Fruit fly (Drosophila melanogaster): ENCODE results near the gene lark.
A peak's percentile ranks its signal among the peaks of the same experiment; 100 is the strongest.

lark gene

dm6 chr3L:7346951-7347350 lies 7.9 kb downstream of the lark start, which contains the start of gene CG14834:
CG14834 (minus strand) TSS chr3L:7347123.
- no peak for TF ChIP-seq gl (tag; optimal IDR thresholded peaks at IDR 0.05)
- no peak for TF ChIP-seq Snoo (tag; optimal IDR thresholded peaks at IDR 0.05)
- no peak for TF ChIP-seq CG13204 (GFP tag; optimal IDR thresholded peaks at IDR 0.05)
- TF ChIP-seq CG10348 (GFP tag; IDR thresholded peaks at IDR 0.05): no peak
- TF ChIP-seq CG34367 (tag; optimal IDR thresholded peaks at IDR 0.05): no peak
- TF ChIP-seq CG15710 (tag; optimal IDR thresholded peaks at IDR 0.05): no peak
- no peak for TF ChIP-seq rn (GFP tag; IDR thresholded peaks at IDR 0.05)
- no peak for TF ChIP-seq CG14655 (GFP tag; optimal IDR thresholded peaks at IDR 0.05)

- TF ChIP-seq CG15710 (tag; optimal IDR thresholded peaks at IDR 0.05): peak; percentile 11
- TF ChIP-seq gl (tag; optimal IDR thresholded peaks at IDR 0.05): peak; percentile 20
- TF ChIP-seq CG14655 (GFP tag; optimal IDR thresholded peaks at IDR 0.05): no peak
- TF ChIP-seq CG12605 (GFP tag; IDR thresholded peaks at IDR 0.05): peak; percentile 64
- TF ChIP-seq CG8301 (tag; optimal IDR thresholded peaks at IDR 0.05): no peak
- peak; percentile 61 for TF ChIP-seq CG13204 (GFP tag; optimal IDR thresholded peaks at IDR 0.05)
- peak; percentile 25; the same call in 1 of the 2 replicates for TF ChIP-seq CG32121 (GFP tag; IDR thresholded peaks at IDR 0.05)
- TF ChIP-seq Ets98B (GFP tag; IDR thresholded peaks at IDR 0.05): peak; percentile 43; the same call in 1 of the 2 replicates
- no peak for TF ChIP-seq CG10348 (GFP tag; IDR thresholded peaks at IDR 0.05)
- TF ChIP-seq CG34367 (tag; optimal IDR thresholded peaks at IDR 0.05): no peak
- no peak for TF ChIP-seq Pif1B (GFP tag; optimal IDR thresholded peaks at IDR 0.05)
- peak; percentile 27; the same call in 2 of the 3 replicates for TF ChIP-seq fd96Ca (GFP tag; IDR thresholded peaks at IDR 0.05)
- peak; percentile 59; the same call in 1 of the 3 replicates for TF ChIP-seq CG4496 (GFP tag; IDR thresholded peaks at IDR 0.05)
- TF ChIP-seq EcR (GFP tag; optimal IDR thresholded peaks at IDR 0.05): peak; percentile 44
- no peak for TF ChIP-seq Snoo (tag; optimal IDR thresholded peaks at IDR 0.05)
- no peak for TF ChIP-seq Pif1A (GFP tag; optimal IDR thresholded peaks at IDR 0.05)
- TF ChIP-seq CG8159 (tag; optimal IDR thresholded peaks at IDR 0.05): no peak
- TF ChIP-seq D1 (tag; optimal IDR thresholded peaks at IDR 0.05): no peak
Observed at dm6 chr3L:7347984-7348631, 9.0 kb downstream of the lark start, which contains the start of the genes Srp19 and qm. Srp19 (minus strand) TSS chr3L:7348034. qm (plus strand) TSS chr3L:7348313.

dm6 chr3L:7349311-7349710 lies 10.2 kb downstream of the lark start:
- TF ChIP-seq CG12605 (GFP tag; IDR thresholded peaks at IDR 0.05): no peak
- no peak for TF ChIP-seq CG32121 (GFP tag; IDR thresholded peaks at IDR 0.05)
- TF ChIP-seq rn (GFP tag; IDR thresholded peaks at IDR 0.05): no peak
- no peak for TF ChIP-seq Pif1A (GFP tag; optimal IDR thresholded peaks at IDR 0.05)
- TF ChIP-seq Snoo (tag; optimal IDR thresholded peaks at IDR 0.05): no peak

dm6 chr3L:7356386-7357117 lies 17.5 kb downstream of the lark start, which contains the start of gene CTCF:
CTCF (minus strand) TSS chr3L:7356713.
- TF ChIP-seq Pif1A (GFP tag; optimal IDR thresholded peaks at IDR 0.05) (no peak), CG4496 (GFP tag; IDR thresholded peaks at IDR 0.05) (no peak), CG10348 (GFP tag; IDR thresholded peaks at IDR 0.05) (no peak), CG8159 (tag; optimal IDR thresholded peaks at IDR 0.05) (no peak), CG13204 (GFP tag; optimal IDR thresholded peaks at IDR 0.05) (no peak), CG15710 (tag; optimal IDR thresholded peaks at IDR 0.05) (peak; percentile 13), CG9948 (tag; optimal IDR thresholded peaks at IDR 0.05) (peak; percentile 12), fd96Ca (GFP tag; IDR thresholded peaks at IDR 0.05) (peak; percentile 30; the same call in 1 of the 3 replicates), gl (tag; optimal IDR thresholded peaks at IDR 0.05) (no peak)

dm6 chr3L:7359827-7360323 lies 20.8 kb downstream of the lark start, which contains the start of gene pst:
pst (minus strand) TSS chr3L:7360263.
- TF ChIP-seq rn (GFP tag; IDR thresholded peaks at IDR 0.05) (no peak), CG4496 (GFP tag; IDR thresholded peaks at IDR 0.05) (no peak), CG32121 (GFP tag; IDR thresholded peaks at IDR 0.05) (no peak; the same call in 1 of the 2 replicates), CG9948 (tag; optimal IDR thresholded peaks at IDR 0.05) (no peak), CG15710 (tag; optimal IDR thresholded peaks at IDR 0.05) (peak; percentile 6), CG12605 (GFP tag; IDR thresholded peaks at IDR 0.05) (peak; percentile 16; the same call in 1 of the 2 replicates), CG8159 (tag; optimal IDR thresholded peaks at IDR 0.05) (no peak), CG14655 (GFP tag; optimal IDR thresholded peaks at IDR 0.05) (no peak), D1 (tag; optimal IDR thresholded peaks at IDR 0.05) (no peak), CG8301 (tag; optimal IDR thresholded peaks at IDR 0.05) (no peak), CG10348 (GFP tag; IDR thresholded peaks at IDR 0.05) (no peak), CG13204 (GFP tag; optimal IDR thresholded peaks at IDR 0.05) (no peak), CG34367 (tag; optimal IDR thresholded peaks at IDR 0.05) (no peak), gl (tag; optimal IDR thresholded peaks at IDR 0.05) (no peak), Pif1A (GFP tag; optimal IDR thresholded peaks at IDR 0.05) (no peak), EcR (GFP tag; optimal IDR thresholded peaks at IDR 0.05) (no peak), CG17806 (tag; optimal IDR thresholded peaks at IDR 0.05) (no peak), Pif1B (GFP tag; optimal IDR thresholded peaks at IDR 0.05) (no peak), Ets98B (GFP tag; IDR thresholded peaks at IDR 0.05) (peak; percentile 5; the same call in 1 of the 2 replicates), fd96Ca (GFP tag; IDR thresholded peaks at IDR 0.05) (no peak; the same call in 2 of the 3 replicates)
